4 fruit fly cellular contexts compared by ENCODE assay signal in genomic region chr3L:721026-721425, dm6.
TF ChIP-seq lines count a peak whose summit lies in the region.

No protein-coding gene starts in this region.

- TF ChIP-seq CTCF in whole organism, embryonic (GFP tag; optimal IDR thresholded peaks at IDR 0.05; lab: Kevin White, UChicago), result no peak

TF ChIP-seq in whole organism, embryonic, 481 proteins besides CTCF, POLR2A, EP300 and RAD21 (continues in another document):
- TF ChIP-seq CG8478 (optimal IDR thresholded peaks at IDR 0.05; lab: Kevin White, UChicago), result no peak
- TF ChIP-seq Drgx (GFP tag; IDR thresholded peaks at IDR 0.05; lab: Robert Waterston, UW), result peak; percentile 80
- no peak for TF ChIP-seq CG14014 (GFP tag; IDR thresholded peaks at IDR 0.05; lab: Robert Waterston, UW)
- no peak for TF ChIP-seq CG15514 (GFP tag; optimal IDR thresholded peaks at IDR 0.05; lab: Kevin White, UChicago)
- TF ChIP-seq CG13123 (GFP tag; optimal IDR thresholded peaks at IDR 0.05; lab: Kevin White, UChicago), result no peak
- TF ChIP-seq Dll (GFP tag; IDR thresholded peaks at IDR 0.05; lab: Robert Waterston, UW; ENCODE audit: partially characterized antibody), result no peak
- TF ChIP-seq CG10543 (GFP tag; optimal IDR thresholded peaks at IDR 0.05; lab: Kevin White, UChicago), result no peak
- no peak for TF ChIP-seq Eip74EF (GFP tag; optimal IDR thresholded peaks at IDR 0.05; lab: Kevin White, UChicago)
- TF ChIP-seq ems (GFP tag; optimal IDR thresholded peaks at IDR 0.05; lab: Kevin White, UChicago), result peak; percentile 41
- TF ChIP-seq gt (GFP tag; IDR thresholded peaks at IDR 0.05; lab: Robert Waterston, UW), result no peak
- no peak for TF ChIP-seq Usf (GFP tag; optimal IDR thresholded peaks at IDR 0.05; lab: Kevin White, UChicago)
- no peak for TF ChIP-seq Stat92E (GFP tag; optimal IDR thresholded peaks at IDR 0.05; lab: Kevin White, UChicago)
- TF ChIP-seq Tbp (GFP tag; optimal IDR thresholded peaks at IDR 0.05; lab: Kevin White, UChicago), result no peak
- 0 out of 3 replicates have a peak, but pooled peaks have one; percentile 17 for TF ChIP-seq Optix (GFP tag; IDR thresholded peaks at IDR 0.05; lab: Robert Waterston, UW)
- TF ChIP-seq E2f1 (GFP tag; IDR thresholded peaks at IDR 0.05; lab: Robert Waterston, UW), result no peak
- no peak for TF ChIP-seq cas (GFP tag; IDR thresholded peaks at IDR 0.05; lab: Robert Waterston, UW)
- TF ChIP-seq Adf1 (GFP tag; IDR thresholded peaks at IDR 0.05; lab: Robert Waterston, UW), result no peak
- no peak for TF ChIP-seq HmgZ (tag; optimal IDR thresholded peaks at IDR 0.05; lab: Kevin White, UChicago)
- TF ChIP-seq CG11723 (GFP tag; optimal IDR thresholded peaks at IDR 0.05; lab: Kevin White, UChicago), result no peak
- no peak for TF ChIP-seq CG10321 (GFP tag; IDR thresholded peaks at IDR 0.05; lab: Robert Waterston, UW)
- peak; percentile 19 for TF ChIP-seq Spps (tag; optimal IDR thresholded peaks at IDR 0.05; lab: Kevin White, UChicago)
- no peak for TF ChIP-seq CG12744 (GFP tag; optimal IDR thresholded peaks at IDR 0.05; lab: Kevin White, UChicago)
- no peak for TF ChIP-seq Dp (GFP tag; optimal IDR thresholded peaks at IDR 0.05; lab: Kevin White, UChicago)

TF ChIP-seq in whole organism, prepupa, 60 proteins besides CTCF, POLR2A, EP300 and RAD21 (continues in another document):
- TF ChIP-seq eg (GFP tag; IDR thresholded peaks at IDR 0.05; lab: Robert Waterston, UW), result peak; percentile 83
- TF ChIP-seq CG10669 (GFP tag; optimal IDR thresholded peaks at IDR 0.05; lab: Kevin White, UChicago), result no peak
- TF ChIP-seq CG6163 (GFP tag; IDR thresholded peaks at IDR 0.05; lab: Robert Waterston, UW), result peak; percentile 83; the same call in 2 of the 3 replicates
- no peak for TF ChIP-seq topi (GFP tag; optimal IDR thresholded peaks at IDR 0.05; lab: Kevin White, UChicago)
- TF ChIP-seq acj6 (GFP tag; optimal IDR thresholded peaks at IDR 0.05; lab: Kevin White, UChicago), result peak; percentile 21
- TF ChIP-seq Sox14 (GFP tag; optimal IDR thresholded peaks at IDR 0.05; lab: Kevin White, UChicago), result peak; percentile 21
- TF ChIP-seq achi (GFP tag; optimal IDR thresholded peaks at IDR 0.05; lab: Kevin White, UChicago), result peak; percentile 59
- peak; percentile 6 for TF ChIP-seq esn (GFP tag; optimal IDR thresholded peaks at IDR 0.05; lab: Kevin White, UChicago)
- no peak for TF ChIP-seq CG7368 (GFP tag; optimal IDR thresholded peaks at IDR 0.05; lab: Kevin White, UChicago)
- peak; percentile 66 for TF ChIP-seq Gug (GFP tag; IDR thresholded peaks at IDR 0.05; lab: Robert Waterston, UW)
- TF ChIP-seq CG6276 (GFP tag; optimal IDR thresholded peaks at IDR 0.05; lab: Kevin White, UChicago), result peak; percentile 39
- TF ChIP-seq CG1621 (tag; optimal IDR thresholded peaks at IDR 0.05; lab: Kevin White, UChicago), result no peak
- TF ChIP-seq CG15336 (GFP tag; IDR thresholded peaks at IDR 0.05; lab: Robert Waterston, UW), result peak; percentile 87
- TF ChIP-seq CG6854 (GFP tag; optimal IDR thresholded peaks at IDR 0.05; lab: Kevin White, UChicago), result no peak
- no peak for TF ChIP-seq CG34406 (GFP tag; optimal IDR thresholded peaks at IDR 0.05; lab: Kevin White, UChicago)
- TF ChIP-seq Eip78C (GFP tag; lab: Kevin White, UChicago), result peak; percentile 38
- TF ChIP-seq CG3919 (GFP tag; optimal IDR thresholded peaks at IDR 0.05; lab: Kevin White, UChicago), result peak; percentile 41
- no peak for TF ChIP-seq fkh (GFP tag; optimal IDR thresholded peaks at IDR 0.05; lab: Kevin White, UChicago)
- peak; percentile 19 for TF ChIP-seq pdm3 (GFP tag; optimal IDR thresholded peaks at IDR 0.05; lab: Kevin White, UChicago)
- TF ChIP-seq CG32006 (GFP tag; optimal IDR thresholded peaks at IDR 0.05; lab: Kevin White, UChicago), result peak; percentile 82
- peak; percentile 47 for TF ChIP-seq Hr4 (GFP tag; optimal IDR thresholded peaks at IDR 0.05; lab: Kevin White, UChicago)
- peak; percentile 50 for TF ChIP-seq Lpt (GFP tag; optimal IDR thresholded peaks at IDR 0.05; lab: Kevin White, UChicago)
- peak; percentile 56 for TF ChIP-seq dac (GFP tag; optimal IDR thresholded peaks at IDR 0.05; lab: Kevin White, UChicago)
- peak; percentile 66 for TF ChIP-seq CG10631 (GFP tag; optimal IDR thresholded peaks at IDR 0.05; lab: Kevin White, UChicago)

TF ChIP-seq in whole organism, pupa, 21 proteins besides CTCF, POLR2A, EP300 and RAD21:
- TF ChIP-seq rn (GFP tag; IDR thresholded peaks at IDR 0.05; lab: Robert Waterston, UW), result peak; percentile 22; the same call in 1 of the 2 replicates
- no peak for TF ChIP-seq CG15710 (tag; optimal IDR thresholded peaks at IDR 0.05; lab: Kevin White, UChicago)
- peak; percentile 48 for TF ChIP-seq CG12605 (GFP tag; IDR thresholded peaks at IDR 0.05; lab: Robert Waterston, UW)
- no peak for TF ChIP-seq D1 (tag; optimal IDR thresholded peaks at IDR 0.05; lab: Kevin White, UChicago)
- no peak for TF ChIP-seq CG10348 (GFP tag; IDR thresholded peaks at IDR 0.05; lab: Robert Waterston, UW)
- TF ChIP-seq CG8301 (tag; optimal IDR thresholded peaks at IDR 0.05; lab: Kevin White, UChicago), result peak; percentile 79
- TF ChIP-seq CG17806 (tag; optimal IDR thresholded peaks at IDR 0.05; lab: Kevin White, UChicago), result no peak
- peak; percentile 81; the same call in 2 of the 3 replicates for TF ChIP-seq CG4496 (GFP tag; IDR thresholded peaks at IDR 0.05; lab: Robert Waterston, UW)
- TF ChIP-seq CG32121 (GFP tag; IDR thresholded peaks at IDR 0.05; lab: Robert Waterston, UW), result peak; percentile 84
- TF ChIP-seq Pif1B (GFP tag; optimal IDR thresholded peaks at IDR 0.05; lab: Kevin White, UChicago), result no peak
- TF ChIP-seq CG14655 (GFP tag; optimal IDR thresholded peaks at IDR 0.05; lab: Kevin White, UChicago), result peak; percentile 80
- TF ChIP-seq Pif1A (GFP tag; optimal IDR thresholded peaks at IDR 0.05; lab: Kevin White, UChicago), result peak; percentile 11
- TF ChIP-seq fd96Ca (GFP tag; IDR thresholded peaks at IDR 0.05; lab: Robert Waterston, UW), result no peak; the same call in none of the 3 replicates
- TF ChIP-seq CG9948 (tag; optimal IDR thresholded peaks at IDR 0.05; lab: Kevin White, UChicago), result no peak
- peak; percentile 83 for TF ChIP-seq Ets98B (GFP tag; IDR thresholded peaks at IDR 0.05; lab: Robert Waterston, UW)

TF ChIP-seq in whole organism, wandering third instar larva, 38 proteins besides CTCF, POLR2A, EP300 and RAD21:
- TF ChIP-seq jim (GFP tag; optimal IDR thresholded peaks at IDR 0.05; lab: Kevin White, UChicago) (no peak), dmrt93B (GFP tag; optimal IDR thresholded peaks at IDR 0.05; lab: Kevin White, UChicago) (no peak), Sp1 (GFP tag; optimal IDR thresholded peaks at IDR 0.05; lab: Kevin White, UChicago) (no peak), Myc (optimal IDR thresholded peaks at IDR 0.05; lab: Kevin White, UChicago) (no peak), CG32264 (GFP tag; optimal IDR thresholded peaks at IDR 0.05; lab: Kevin White, UChicago) (no peak), dsf (GFP tag; optimal IDR thresholded peaks at IDR 0.05; lab: Kevin White, UChicago; ENCODE audit: borderline replicate concordance) (no peak), h (GFP tag; optimal IDR thresholded peaks at IDR 0.05; lab: Kevin White, UChicago) (peak; percentile 27), dl (GFP tag; optimal IDR thresholded peaks at IDR 0.05; lab: Kevin White, UChicago; ENCODE audit: insufficient read depth in 1 of 2, partially characterized antibody in 2 of 2) (no peak), fru (GFP tag; optimal IDR thresholded peaks at IDR 0.05; lab: Kevin White, UChicago) (peak; percentile 21)
TF ChIP-seq in whole organism, wandering third instar larva: peak in this region for 2.

Comparison
In these comparisons a context has a peak if more than half of its experiments do, and no peak if none do; other contexts are left out.
1. Of the 7 proteins assayed by ChIP-seq in both whole organism, embryonic and whole organism, prepupa: peak only in whole organism, embryonic: Blimp-1; only in whole organism, prepupa: Lpt; in both: Gug; in neither: 4.